Fruit fly (Drosophila melanogaster) whole organism, embryonic: ENCODE results near the gene Tomosyn.

Experiments
- B-H1 ChIP-seq: fragments of 200-800 bp; sonication (Bioruptor generic); IDR thresholded peaks from 3 replicates; pipeline ENCODE4 v1.3.6; 2022; ENCODE audit warnings: missing biosample characterization, missing genetic modification characterization
- B-H2 ChIP-seq: fragments of 200-800 bp; sonication (Bioruptor generic); optimal IDR thresholded peaks from 2 replicates; lab custom pipeline; 2018; ENCODE audit warnings: missing biosample characterization, mild to moderate bottlenecking, missing genetic modification characterization
- CG10543 ChIP-seq: fragments of 200-800 bp; sonication (Bioruptor generic); optimal IDR thresholded peaks from 3 replicates; lab custom pipeline; 2017; ENCODE audit warnings: missing biosample characterization, mild to moderate bottlenecking, missing genetic modification characterization, moderate library complexity
- CG11456 ChIP-seq: fragments of 200-800 bp; sonication (Bioruptor generic); IDR thresholded peaks from 3 replicates; pipeline ENCODE4 v1.3.6; 2022; ENCODE audit warnings: missing biosample characterization, missing genetic modification characterization
- CG11696 ChIP-seq: fragments of 200-800 bp; sonication (Bioruptor generic); IDR thresholded peaks from 2 replicates; pipeline ENCODE4 v1.3.6; 2022; ENCODE audit warnings: missing biosample characterization, missing genetic modification characterization
- CG12071 ChIP-seq: fragments of 200-800 bp; sonication (Bioruptor generic); optimal IDR thresholded peaks from 3 replicates; lab custom pipeline; 2018; ENCODE audit warnings: missing biosample characterization, mild to moderate bottlenecking, missing genetic modification characterization
- CG12155 ChIP-seq: fragments of 200-800 bp; sonication (Bioruptor generic); optimal IDR thresholded peaks from 3 replicates; lab custom pipeline; 2016; ENCODE audit warnings: missing biosample characterization, missing genetic modification characterization
- CG12236 ChIP-seq: fragments of 200-800 bp; sonication (Bioruptor generic); optimal IDR thresholded peaks from 2 replicates; lab custom pipeline; 2016; ENCODE audit warnings: missing biosample characterization, missing genetic modification characterization
- CG1233 ChIP-seq: fragments of 200-800 bp; sonication (Bioruptor generic); optimal IDR thresholded peaks from 4 replicates; lab custom pipeline; 2018; ENCODE audit warnings: missing biosample characterization, mild to moderate bottlenecking, missing genetic modification characterization
- CG13624 ChIP-seq: fragments of 200-800 bp; sonication (Bioruptor generic); optimal IDR thresholded peaks from 2 replicates; lab custom pipeline; 2016; ENCODE audit warnings: missing biosample characterization, missing genetic modification characterization
- CG14965 ChIP-seq: fragments of 200-800 bp; sonication (Bioruptor generic); optimal IDR thresholded peaks from 2 replicates; lab custom pipeline; 2016; ENCODE audit warnings: missing biosample characterization, missing genetic modification characterization, borderline replicate concordance
- CG1529 ChIP-seq: fragments of 200-800 bp; sonication (Bioruptor generic); optimal IDR thresholded peaks from 3 replicates; lab custom pipeline; 2018; ENCODE audit warnings: missing biosample characterization, missing genetic modification characterization
- CG16863 ChIP-seq: fragments of 200-800 bp; sonication (Bioruptor generic); optimal IDR thresholded peaks from 3 replicates; lab custom pipeline; 2016; ENCODE audit warnings: missing biosample characterization, missing genetic modification characterization
- CG17186 ChIP-seq: fragments of 200-800 bp; sonication (Bioruptor generic); optimal IDR thresholded peaks from 3 replicates; lab custom pipeline; 2017; ENCODE audit warnings: missing biosample characterization, missing genetic modification reagents, missing genetic modification characterization
- CG1792 ChIP-seq: fragments of 200-800 bp; sonication (Bioruptor generic); optimal IDR thresholded peaks from 2 replicates; lab custom pipeline; 2016; ENCODE audit warnings: missing biosample characterization, missing genetic modification characterization
- CG18599 ChIP-seq: fragments of 200-800 bp; sonication (Bioruptor generic); optimal IDR thresholded peaks from 3 replicates; lab custom pipeline; 2017; ENCODE audit warnings: missing biosample characterization, missing genetic modification characterization, mild to moderate bottlenecking, moderate library complexity, missing genetic modification reagents
- CG2889 ChIP-seq: fragments of 200-800 bp; sonication (Bioruptor generic); IDR thresholded peaks from 3 replicates; pipeline ENCODE4 v1.3.6; 2022; ENCODE audit warnings: missing biosample characterization, missing genetic modification characterization
- CG30431 ChIP-seq: fragments of 200-800 bp; sonication (Bioruptor generic); optimal IDR thresholded peaks from 2 replicates; lab custom pipeline; 2017; ENCODE audit warnings: missing biosample characterization, missing genetic modification characterization
- CG3065 ChIP-seq: fragments of 200-800 bp; sonication (Bioruptor generic); optimal IDR thresholded peaks from 2 replicates; lab custom pipeline; 2016; ENCODE audit warnings: missing biosample characterization, missing genetic modification characterization
- CG31441 ChIP-seq: fragments of 200-800 bp; sonication (Bioruptor generic); IDR thresholded peaks from 2 replicates; pipeline ENCODE4 v1.3.6; 2022; ENCODE audit warnings: missing biosample characterization, missing genetic modification characterization
- CG32767 ChIP-seq: fragments of 200-800 bp; sonication (Bioruptor generic); IDR thresholded peaks from 2 replicates; pipeline ENCODE4 v1.3.6; 2022; ENCODE audit warnings: missing biosample characterization, missing genetic modification characterization
- CG33213 ChIP-seq: fragments of 200-800 bp; sonication (Bioruptor generic); optimal IDR thresholded peaks from 3 replicates; lab custom pipeline; 2016; ENCODE audit warnings: missing biosample characterization, missing genetic modification characterization
- CG7372 ChIP-seq: fragments of 200-800 bp; sonication (Bioruptor generic); IDR thresholded peaks from 2 replicates; pipeline ENCODE4 v1.3.6; 2022; ENCODE audit warnings: missing biosample characterization, missing genetic modification characterization
- CG7987 ChIP-seq: fragments of 200-800 bp; sonication (Bioruptor generic); optimal IDR thresholded peaks from 2 replicates; lab custom pipeline; 2018; ENCODE audit warnings: missing biosample characterization, mild to moderate bottlenecking, missing genetic modification characterization, moderate library complexity
- Deaf1 ChIP-seq: fragments of 200-800 bp; optimal IDR thresholded peaks from 3 replicates; lab custom pipeline; 2019; ENCODE audit warnings: missing biosample characterization, mild to moderate bottlenecking, missing genetic modification characterization, moderate library complexity
- Dek ChIP-seq: fragments of 200-800 bp; sonication (Bioruptor generic); optimal IDR thresholded peaks from 3 replicates; lab custom pipeline; 2019; ENCODE audit warnings: missing biosample characterization, mild to moderate bottlenecking, missing genetic modification characterization, moderate library complexity
- H2.0 ChIP-seq: fragments of 200-800 bp; sonication (Bioruptor generic); IDR thresholded peaks from 2 replicates; pipeline ENCODE4 v1.3.6; 2022; ENCODE audit warnings: missing biosample characterization, missing genetic modification characterization
- Hand ChIP-seq: fragments of 200-800 bp; sonication (Bioruptor generic); optimal IDR thresholded peaks from 2 replicates; lab custom pipeline; 2017; ENCODE audit warnings: mild to moderate bottlenecking, missing biosample characterization, missing genetic modification reagents, missing genetic modification characterization
- Hr39 ChIP-seq: fragments of >200 bp; optimal IDR thresholded peaks from 2 replicates; lab custom pipeline; 2017
- Max ChIP-seq: fragments of 200-800 bp; sonication (Bioruptor generic); optimal IDR thresholded peaks from 2 replicates; lab custom pipeline; 2016; ENCODE audit warnings: missing biosample characterization, mild to moderate bottlenecking, missing genetic modification characterization
- Nf-YC ChIP-seq: fragments of 200-800 bp; optimal IDR thresholded peaks from 3 replicates; lab custom pipeline; 2019; ENCODE audit warnings: missing biosample characterization, mild to moderate bottlenecking, missing genetic modification characterization, moderate library complexity
- Ssrp ChIP-seq: fragments of 200-800 bp; sonication (Bioruptor generic); optimal IDR thresholded peaks from 2 replicates; lab custom pipeline; 2018; ENCODE audit warnings: missing biosample characterization, mild to moderate bottlenecking, missing genetic modification characterization, moderate library complexity
- aop ChIP-seq: fragments of 200-800 bp; sonication (Bioruptor generic); IDR thresholded peaks from 2 replicates; pipeline ENCODE4 v1.3.6; 2022; ENCODE audit warnings: missing biosample characterization, missing genetic modification characterization
- btn ChIP-seq: fragments of 200-800 bp; sonication (Bioruptor generic); optimal IDR thresholded peaks from 2 replicates; lab custom pipeline; 2016; ENCODE audit warnings: missing biosample characterization, missing genetic modification characterization
- crp ChIP-seq, 2 experiments: fragments of 200-800 bp; sonication (Bioruptor generic); optimal IDR thresholded peaks; 2 replicates in 1 of 2; 3 replicates in 1 of 2; lab custom pipeline; 2017; ENCODE audit warnings: missing biosample characterization in 2 of 2, missing genetic modification characterization in 2 of 2, mild to moderate bottlenecking in 1 of 2, moderate library complexity in 1 of 2
- fd64A ChIP-seq: fragments of 200-800 bp; sonication (Bioruptor generic); optimal IDR thresholded peaks from 3 replicates; lab custom pipeline; 2018; ENCODE audit warnings: missing biosample characterization, mild to moderate bottlenecking, missing genetic modification characterization
- gem ChIP-seq: fragments of 200-800 bp; sonication (Bioruptor generic); optimal IDR thresholded peaks from 2 replicates; lab custom pipeline; 2019; ENCODE audit warnings: missing biosample characterization, mild to moderate bottlenecking, missing genetic modification characterization, moderate library complexity
- grau ChIP-seq: fragments of 200-800 bp; optimal IDR thresholded peaks from 3 replicates; lab custom pipeline; 2019; ENCODE audit warnings: missing biosample characterization, mild to moderate bottlenecking, missing genetic modification characterization, moderate library complexity
- grn ChIP-seq: fragments of 200-800 bp; sonication (Bioruptor generic); optimal IDR thresholded peaks from 3 replicates; lab custom pipeline; 2017; ENCODE audit warnings: missing biosample characterization, missing genetic modification characterization
- h ChIP-seq: fragments of >200 bp; optimal IDR thresholded peaks from 2 replicates; lab custom pipeline; 2017
- ham ChIP-seq: fragments of 200-800 bp; sonication (Bioruptor generic); IDR thresholded peaks from 2 replicates; pipeline ENCODE4 v1.3.6; 2022; ENCODE audit warnings: missing biosample characterization, missing genetic modification characterization
- knrl ChIP-seq: fragments of 200-800 bp; sonication (Bioruptor generic); IDR thresholded peaks from 3 replicates; pipeline ENCODE4 v1.3.6; 2022; ENCODE audit warnings: missing biosample characterization, missing genetic modification characterization; ENCODE audit not compliant: partially characterized antibody
- odd ChIP-seq: fragments of 200-800 bp; sonication (Bioruptor generic); optimal IDR thresholded peaks from 2 replicates; lab custom pipeline; 2017; ENCODE audit warnings: missing biosample characterization, mild to moderate bottlenecking, missing genetic modification characterization
- otp ChIP-seq: fragments of 200-800 bp; sonication (Bioruptor generic); IDR thresholded peaks from 3 replicates; pipeline ENCODE4, ENCODE4 v1.3.6; 2022; ENCODE audit warnings: missing biosample characterization, missing genetic modification characterization
- peb ChIP-seq: fragments of 200-800 bp; sonication (Bioruptor generic); IDR thresholded peaks from 2 replicates; pipeline ENCODE4 v1.3.6; 2022; ENCODE audit warnings: missing biosample characterization, missing genetic modification characterization
- rib ChIP-seq: fragments of 200-800 bp; sonication (Bioruptor generic); IDR thresholded peaks from 2 replicates; pipeline ENCODE4 v1.3.6; 2022; ENCODE audit warnings: missing biosample characterization, missing genetic modification characterization
- ro ChIP-seq: fragments of 200-800 bp; sonication (Bioruptor generic); IDR thresholded peaks from 2 replicates; pipeline ENCODE4 v1.3.6; 2022; ENCODE audit warnings: missing biosample characterization, missing genetic modification characterization
- sc ChIP-seq, 3 experiments: fragments of >200 bp in 2 of 3; fragments of 200-800 bp in 1 of 3; sonication (Bioruptor generic) in 1 of 3; optimal IDR thresholded peaks; 2 replicates in 2 of 3; 3 replicates in 1 of 3; lab custom pipeline; 2017; ENCODE audit warnings: mild to moderate bottlenecking in 1 of 3, missing biosample characterization in 1 of 3, missing genetic modification characterization in 1 of 3, missing genetic modification reagents in 1 of 3
- sens-2 ChIP-seq: fragments of 200-800 bp; sonication (Bioruptor generic); IDR thresholded peaks from 2 replicates; pipeline ENCODE4 v1.3.6; 2022; ENCODE audit warnings: missing biosample characterization, missing genetic modification characterization
- unpg ChIP-seq: fragments of 200-800 bp; sonication (Bioruptor generic); optimal IDR thresholded peaks from 3 replicates; lab custom pipeline; 2018; ENCODE audit warnings: missing biosample characterization, mild to moderate bottlenecking, missing genetic modification characterization, moderate library complexity
- zen2 ChIP-seq: fragments of 200-800 bp; sonication (Bioruptor generic); IDR thresholded peaks from 3 replicates; pipeline ENCODE4 v1.3.6; 2022; ENCODE audit warnings: missing biosample characterization, missing genetic modification characterization; ENCODE audit not compliant: partially characterized antibody

Tomosyn gene

dm6 chrX:12653574-12653973 lies 22.2 kb downstream of the Tomosyn start, which contains the start of gene CkIalpha (continued):
- TF ChIP-seq CG7987 (GFP tag; lab: Kevin White, UChicago), result peak; percentile 65
- no peak for TF ChIP-seq CG14965
- no peak for TF ChIP-seq CG12071 (GFP tag; lab: Kevin White, UChicago)
- TF ChIP-seq fd64A, result no peak
- TF ChIP-seq grn (GFP tag; lab: Kevin White, UChicago), result no peak
- TF ChIP-seq CG1529 (GFP tag; lab: Kevin White, UChicago), result no peak
- no peak for TF ChIP-seq CG3065 (GFP tag; lab: Kevin White, UChicago)
- TF ChIP-seq CG1792 (GFP tag; lab: Kevin White, UChicago), result peak; percentile 49
- TF ChIP-seq CG31441 (GFP tag; lab: Robert Waterston, UW), result 0 out of 2 replicates have a peak, but pooled peaks have one; percentile 33
- TF ChIP-seq unpg, result peak; percentile 34
- TF ChIP-seq otp (GFP tag; lab: Robert Waterston, UW), result 0 out of 3 replicates have a peak, but pooled peaks have one; percentile 38
- TF ChIP-seq zen2 (GFP tag; lab: Robert Waterston, UW), result peak; percentile 99
- TF ChIP-seq CG2889 (GFP tag; lab: Robert Waterston, UW), result no peak
- peak; percentile 16 for TF ChIP-seq Deaf1
- TF ChIP-seq h (lab: Kevin White, UChicago), result no peak
- no peak for TF ChIP-seq Ssrp (tag; lab: Kevin White, UChicago)
- TF ChIP-seq CG17186 (GFP tag; lab: Kevin White, UChicago), result peak; percentile 88
- TF ChIP-seq B-H1 (GFP tag; lab: Robert Waterston, UW), result no peak
- TF ChIP-seq sens-2 (GFP tag; lab: Robert Waterston, UW), result no peak
- peak; percentile 98 for TF ChIP-seq knrl (GFP tag; lab: Robert Waterston, UW)
- no peak for TF ChIP-seq odd
- TF ChIP-seq CG1233 (GFP tag; lab: Kevin White, UChicago), result no peak
- peak; percentile 42 for TF ChIP-seq Dek (tag; lab: Kevin White, UChicago)
- peak; percentile 75 for TF ChIP-seq rib
- TF ChIP-seq CG16863 (GFP tag; lab: Kevin White, UChicago), result peak; percentile 59
- peak; percentile 88 for TF ChIP-seq CG12155 (GFP tag; lab: Kevin White, UChicago)
- no peak; the same call in 1 of the 2 replicates for TF ChIP-seq CG32767 (GFP tag; lab: Robert Waterston, UW)
- no peak for TF ChIP-seq CG30431 (GFP tag; lab: Kevin White, UChicago)
- peak; percentile 22 for TF ChIP-seq gem (tag; lab: Kevin White, UChicago)
- no peak for TF ChIP-seq sc (optimal IDR thresholded peaks at IDR 0.05; lab: Kevin White, UChicago)
- TF ChIP-seq sc (GFP tag; optimal IDR thresholded peaks at IDR 0.05; lab: Kevin White, UChicago), result no peak
- peak; percentile 48 for TF ChIP-seq grau (tag; lab: Kevin White, UChicago)
- no peak for TF ChIP-seq Hand (GFP tag; lab: Kevin White, UChicago)
- TF ChIP-seq Hr39, result no peak
- no peak; the same call in 1 of the 3 replicates for TF ChIP-seq CG11456 (GFP tag; lab: Robert Waterston, UW)
- peak; percentile 15 for TF ChIP-seq Nf-YC (tag; lab: Kevin White, UChicago)
- no peak for TF ChIP-seq btn (GFP tag; lab: Kevin White, UChicago)
- TF ChIP-seq CG33213 (GFP tag; lab: Kevin White, UChicago), result peak; percentile 74
- no peak for TF ChIP-seq aop (GFP tag; lab: Robert Waterston, UW)
- TF ChIP-seq CG12236, result no peak
- peak; percentile 60 for TF ChIP-seq CG13624 (GFP tag; lab: Kevin White, UChicago)
- TF ChIP-seq Max (GFP tag; lab: Kevin White, UChicago), result peak; percentile 26
- TF ChIP-seq CG11696 (GFP tag; lab: Robert Waterston, UW), result no peak
- peak; percentile 48 for TF ChIP-seq H2.0 (GFP tag; lab: Robert Waterston, UW)
- TF ChIP-seq CG18599 (GFP tag; lab: Kevin White, UChicago), result peak; percentile 51
- peak in 1 of 2 experiments; percentile 47 for TF ChIP-seq crp (GFP tag; optimal IDR thresholded peaks at IDR 0.05; lab: Kevin White, UChicago)
- TF ChIP-seq CG10543 (GFP tag; lab: Kevin White, UChicago), result peak; percentile 35
- no peak for TF ChIP-seq peb (GFP tag; lab: Robert Waterston, UW)
- peak; percentile 83 for TF ChIP-seq B-H2 (GFP tag; lab: Kevin White, UChicago)
- TF ChIP-seq ham (GFP tag; lab: Robert Waterston, UW), result no peak
- no peak for TF ChIP-seq ro
- peak; percentile 55; the same call in 1 of the 2 replicates for TF ChIP-seq CG7372 (GFP tag; lab: Robert Waterston, UW)
